Fruit fly (Drosophila melanogaster) whole organism, embryonic: ENCODE data around the gene Vha16-2.
A peak's percentile ranks its signal among the peaks of the same experiment; 100 is the strongest.

Experiments
- Asciz ChIP-seq: fragments of 200-800 bp; sonication (Bioruptor generic); optimal IDR thresholded peaks from 2 replicates; lab custom pipeline; 2017; ENCODE audit warnings: missing biosample characterization, mild to moderate bottlenecking, missing genetic modification characterization, missing genetic modification reagents
- B-H2 ChIP-seq: fragments of 200-800 bp; sonication (Bioruptor generic); optimal IDR thresholded peaks from 2 replicates; lab custom pipeline; 2018; ENCODE audit warnings: missing biosample characterization, mild to moderate bottlenecking, missing genetic modification characterization
- CG1233 ChIP-seq: fragments of 200-800 bp; sonication (Bioruptor generic); optimal IDR thresholded peaks from 4 replicates; lab custom pipeline; 2018; ENCODE audit warnings: missing biosample characterization, mild to moderate bottlenecking, missing genetic modification characterization
- CG12659 ChIP-seq: fragments of 200-800 bp; sonication (Bioruptor generic); optimal IDR thresholded peaks from 3 replicates; lab custom pipeline; 2017; ENCODE audit warnings: mild to moderate bottlenecking, missing biosample characterization, missing genetic modification reagents, missing genetic modification characterization
- CG15011 ChIP-seq: fragments of 200-800 bp; sonication (Bioruptor generic); optimal IDR thresholded peaks from 3 replicates; lab custom pipeline; 2018; ENCODE audit warnings: missing biosample characterization, mild to moderate bottlenecking, missing genetic modification characterization
- CG15073 ChIP-seq: fragments of 200-800 bp; sonication (Bioruptor generic); optimal IDR thresholded peaks from 2 replicates; lab custom pipeline; 2016; ENCODE audit warnings: missing biosample characterization, missing genetic modification characterization
- CG1529 ChIP-seq: fragments of 200-800 bp; sonication (Bioruptor generic); optimal IDR thresholded peaks from 3 replicates; lab custom pipeline; 2018; ENCODE audit warnings: missing biosample characterization, missing genetic modification characterization
- CG15479 ChIP-seq: fragments of 200-800 bp; sonication (Bioruptor generic); optimal IDR thresholded peaks from 3 replicates; lab custom pipeline; 2019; ENCODE audit warnings: missing biosample characterization, mild to moderate bottlenecking, missing genetic modification characterization, moderate library complexity
- CG17912 ChIP-seq: fragments of 200-800 bp; sonication (Bioruptor generic); optimal IDR thresholded peaks from 2 replicates; lab custom pipeline; 2018; ENCODE audit warnings: missing biosample characterization, mild to moderate bottlenecking, missing genetic modification characterization
- CG18476 ChIP-seq: fragments of 200-800 bp; sonication (Bioruptor generic); optimal IDR thresholded peaks from 2 replicates; lab custom pipeline; 2016; ENCODE audit warnings: missing biosample characterization, mild to moderate bottlenecking, missing genetic modification characterization
- CG18619 ChIP-seq: fragments of 200-800 bp; sonication (Bioruptor generic); optimal IDR thresholded peaks from 3 replicates; lab custom pipeline; 2017; ENCODE audit warnings: missing biosample characterization, mild to moderate bottlenecking, missing genetic modification characterization
- CG32767 ChIP-seq: fragments of 200-800 bp; sonication (Bioruptor generic); IDR thresholded peaks from 2 replicates; pipeline ENCODE4 v1.3.6; 2022; ENCODE audit warnings: missing biosample characterization, missing genetic modification characterization
- CG33213 ChIP-seq: fragments of 200-800 bp; sonication (Bioruptor generic); optimal IDR thresholded peaks from 3 replicates; lab custom pipeline; 2016; ENCODE audit warnings: missing biosample characterization, missing genetic modification characterization
- CG42726 ChIP-seq: fragments of 200-800 bp; sonication (Bioruptor generic); IDR thresholded peaks from 2 replicates; pipeline ENCODE4 v1.3.6; 2022; ENCODE audit warnings: missing biosample characterization, missing genetic modification characterization; ENCODE audit not compliant: partially characterized antibody
- CG4328 ChIP-seq: fragments of 200-800 bp; sonication (Bioruptor generic); optimal IDR thresholded peaks from 3 replicates; lab custom pipeline; 2017; ENCODE audit warnings: missing biosample characterization, missing genetic modification reagents, missing genetic modification characterization
- CG6654 ChIP-seq: fragments of 200-800 bp; sonication (Bioruptor generic); optimal IDR thresholded peaks from 2 replicates; lab custom pipeline; 2017; ENCODE audit warnings: missing biosample characterization, mild to moderate bottlenecking, missing genetic modification characterization
- CG8359 ChIP-seq: fragments of 200-800 bp; sonication (Bioruptor generic); optimal IDR thresholded peaks from 2 replicates; lab custom pipeline; 2017; ENCODE audit warnings: missing biosample characterization, mild to moderate bottlenecking, missing genetic modification characterization, borderline replicate concordance
- CG9437 ChIP-seq: fragments of 200-800 bp; sonication (Bioruptor generic); optimal IDR thresholded peaks from 2 replicates; lab custom pipeline; 2018; ENCODE audit warnings: missing biosample characterization, mild to moderate bottlenecking, missing genetic modification characterization
- Hr51 ChIP-seq, 2 experiments: fragments of 200-800 bp; sonication (Bioruptor generic); optimal IDR thresholded peaks; 2 replicates in 1 of 2; 3 replicates in 1 of 2; lab custom pipeline; 2016 to 2018; ENCODE audit warnings: missing biosample characterization in 2 of 2, missing genetic modification characterization in 2 of 2, mild to moderate bottlenecking in 1 of 2, moderate library complexity in 1 of 2
- Hr78 ChIP-seq, 2 experiments: fragments of 200-800 bp in 1 of 2; fragments of >200 bp in 1 of 2; sonication (Bioruptor generic) in 1 of 2; optimal IDR thresholded peaks; 2 replicates each; lab custom pipeline; 2017 to 2019; ENCODE audit warnings: missing biosample characterization in 2 of 2, missing genetic modification characterization in 2 of 2, mild to moderate bottlenecking in 1 of 2, moderate library complexity in 1 of 2
- MTF-1 ChIP-seq: fragments of 200-800 bp; sonication (Bioruptor generic); optimal IDR thresholded peaks from 2 replicates; lab custom pipeline; 2018; ENCODE audit warnings: missing biosample characterization, mild to moderate bottlenecking, missing genetic modification characterization, borderline replicate concordance
- Ravus ChIP-seq: fragments of 200-800 bp; sonication (Bioruptor generic); IDR thresholded peaks from 2 replicates; pipeline ENCODE4 v1.3.6; 2022; ENCODE audit warnings: missing biosample characterization, missing genetic modification characterization
- Sry-δ ChIP-seq: fragments of 200-800 bp; sonication (Bioruptor generic); optimal IDR thresholded peaks from 2 replicates; lab custom pipeline; 2016; ENCODE audit warnings: missing biosample characterization, missing genetic modification characterization
- Ssrp ChIP-seq: fragments of 200-800 bp; sonication (Bioruptor generic); optimal IDR thresholded peaks from 2 replicates; lab custom pipeline; 2018; ENCODE audit warnings: missing biosample characterization, mild to moderate bottlenecking, missing genetic modification characterization, moderate library complexity
- Xrp1 ChIP-seq: fragments of 200-800 bp; sonication (Bioruptor generic); IDR thresholded peaks from 2 replicates; pipeline ENCODE4 v1.3.6; 2022; ENCODE audit warnings: missing biosample characterization, missing genetic modification characterization
- abd-A ChIP-seq: fragments of 200-800 bp; sonication (Bioruptor generic); optimal IDR thresholded peaks from 3 replicates; lab custom pipeline; 2019; ENCODE audit warnings: missing biosample characterization, mild to moderate bottlenecking, missing genetic modification characterization, moderate library complexity
- ac ChIP-seq: fragments of 200-800 bp; sonication (Bioruptor generic); optimal IDR thresholded peaks from 3 replicates; lab custom pipeline; 2017; ENCODE audit warnings: missing biosample characterization, mild to moderate bottlenecking, missing genetic modification characterization
- bowl ChIP-seq: fragments of 200-800 bp; sonication (Bioruptor generic); IDR thresholded peaks from 2 replicates; pipeline ENCODE4 v1.3.6; 2022; ENCODE audit warnings: missing biosample characterization, missing genetic modification characterization
- bsh ChIP-seq, 2 experiments: fragments of 200-800 bp; sonication (Bioruptor generic); optimal IDR thresholded peaks; 2 replicates each; lab custom pipeline; 2017 to 2018; ENCODE audit warnings: mild to moderate bottlenecking in 2 of 2, missing biosample characterization in 2 of 2, missing genetic modification characterization in 2 of 2, moderate library complexity in 1 of 2
- disco-r ChIP-seq: fragments of 200-800 bp; sonication (Bioruptor generic); optimal IDR thresholded peaks from 2 replicates; lab custom pipeline; 2016; ENCODE audit warnings: missing biosample characterization, missing genetic modification characterization
- en ChIP-seq: fragments of 200-800 bp; sonication (Bioruptor generic); optimal IDR thresholded peaks from 2 replicates; lab custom pipeline; 2016; ENCODE audit warnings: missing biosample characterization, missing genetic modification characterization
- fd102C ChIP-seq: fragments of 200-800 bp; sonication (Bioruptor generic); optimal IDR thresholded peaks from 2 replicates; lab custom pipeline; 2018; ENCODE audit warnings: missing biosample characterization, mild to moderate bottlenecking, missing genetic modification characterization, moderate library complexity
- gem ChIP-seq: fragments of 200-800 bp; sonication (Bioruptor generic); optimal IDR thresholded peaks from 2 replicates; lab custom pipeline; 2019; ENCODE audit warnings: missing biosample characterization, mild to moderate bottlenecking, missing genetic modification characterization, moderate library complexity
- grn ChIP-seq: fragments of 200-800 bp; sonication (Bioruptor generic); optimal IDR thresholded peaks from 3 replicates; lab custom pipeline; 2017; ENCODE audit warnings: missing biosample characterization, missing genetic modification characterization
- gt ChIP-seq: fragments of 200-800 bp; sonication (Bioruptor generic); IDR thresholded peaks from 2 replicates; pipeline ENCODE4 v1.3.6; 2022; ENCODE audit warnings: missing biosample characterization, missing genetic modification characterization
- inv ChIP-seq: fragments of 200-800 bp; sonication (Bioruptor generic); IDR thresholded peaks from 2 replicates; pipeline ENCODE4 v1.3.6; 2022; ENCODE audit warnings: missing biosample characterization, missing genetic modification characterization; ENCODE audit not compliant: partially characterized antibody
- luna ChIP-seq: fragments of 200-800 bp; sonication (Bioruptor generic); optimal IDR thresholded peaks from 2 replicates; lab custom pipeline; 2016; ENCODE audit warnings: missing biosample characterization, missing genetic modification characterization
- maf-S ChIP-seq: fragments of 200-800 bp; sonication (Bioruptor generic); optimal IDR thresholded peaks from 2 replicates; lab custom pipeline; 2016; ENCODE audit warnings: missing biosample characterization, missing genetic modification characterization
- pan ChIP-seq, 4 experiments: fragments of >200 bp in 3 of 4; fragments of 200-800 bp in 1 of 4; sonication (Bioruptor generic) in 1 of 4; optimal IDR thresholded peaks in 3 of 4; IDR thresholded peaks in 1 of 4; 2 replicates each; pipeline versions ENCODE4 v1.3.6 to Lab custom; 2017 to 2022; ENCODE audit warnings: missing biosample characterization in 2 of 4, missing genetic modification characterization in 2 of 4, mixed read lengths in 1 of 4
- sc ChIP-seq, 3 experiments: fragments of >200 bp in 2 of 3; fragments of 200-800 bp in 1 of 3; sonication (Bioruptor generic) in 1 of 3; optimal IDR thresholded peaks; 2 replicates in 2 of 3; 3 replicates in 1 of 3; lab custom pipeline; 2017; ENCODE audit warnings: mild to moderate bottlenecking in 1 of 3, missing biosample characterization in 1 of 3, missing genetic modification characterization in 1 of 3, missing genetic modification reagents in 1 of 3
- sima ChIP-seq: fragments of 200-800 bp; sonication (Bioruptor generic); optimal IDR thresholded peaks from 2 replicates; lab custom pipeline; 2016; ENCODE audit warnings: missing biosample characterization, missing genetic modification characterization
- so ChIP-seq: fragments of 200-800 bp; sonication (Bioruptor generic); IDR thresholded peaks from 3 replicates; pipeline ENCODE4 v1.3.6; 2022; ENCODE audit warnings: missing biosample characterization, missing genetic modification characterization
- stwl ChIP-seq: fragments of 200-800 bp; sonication (Bioruptor generic); optimal IDR thresholded peaks from 3 replicates; lab custom pipeline; 2018; ENCODE audit warnings: missing biosample characterization, mild to moderate bottlenecking, missing genetic modification characterization, moderate library complexity
- tap ChIP-seq: fragments of 200-800 bp; optimal IDR thresholded peaks from 3 replicates; lab custom pipeline; 2019; ENCODE audit warnings: missing biosample characterization, mild to moderate bottlenecking, missing genetic modification characterization, moderate library complexity
- zfh1 ChIP-seq: fragments of 200-800 bp; sonication (Bioruptor generic); IDR thresholded peaks from 3 replicates; pipeline ENCODE4 v1.3.6; 2022; ENCODE audit warnings: missing biosample characterization, missing genetic modification characterization

Vha16-2 gene

dm6 chr3L:11491874-11492268 is 17.1 kb downstream of the Vha16-2 start (continued):
- TF ChIP-seq sc (optimal IDR thresholded peaks at IDR 0.05; lab: Kevin White, UChicago) (no peak), sc (GFP tag; optimal IDR thresholded peaks at IDR 0.05; lab: Kevin White, UChicago) (peak; percentile 44), Sry-δ (GFP tag; lab: Kevin White, UChicago) (no peak), bsh (GFP tag; optimal IDR thresholded peaks at IDR 0.05; lab: Kevin White, UChicago) (peak in 1 of 2 experiments; percentile 58), so (GFP tag; lab: Robert Waterston, UW) (0 out of 3 replicates have a peak, but pooled peaks have one; percentile 36), Ssrp (tag; lab: Kevin White, UChicago) (no peak), gem (tag; lab: Kevin White, UChicago) (peak; percentile 7), CG1529 (GFP tag; lab: Kevin White, UChicago) (peak; percentile 48), CG15073 (no peak), grn (GFP tag; lab: Kevin White, UChicago) (no peak), Ravus (no peak), CG12659 (GFP tag; lab: Kevin White, UChicago) (no peak), luna (GFP tag; lab: Kevin White, UChicago) (no peak), MTF-1 (peak; percentile 3), gt (GFP tag; lab: Robert Waterston, UW) (no peak), CG32767 (GFP tag; lab: Robert Waterston, UW) (no peak), tap (tag; lab: Kevin White, UChicago) (peak; percentile 21), CG18476 (GFP tag; lab: Kevin White, UChicago) (no peak), CG42726 (no peak), zfh1 (GFP tag; lab: Robert Waterston, UW) (peak; percentile 47; the same call in 1 of the 3 replicates), ac (GFP tag; lab: Kevin White, UChicago) (peak; percentile 12), CG15479 (GFP tag; lab: Kevin White, UChicago) (peak; percentile 13), inv (no peak), disco-r (GFP tag; lab: Kevin White, UChicago) (no peak), en (GFP tag; lab: Kevin White, UChicago) (no peak), CG4328 (no peak), CG33213 (no peak), CG6654 (GFP tag; lab: Kevin White, UChicago) (no peak), stwl (tag; lab: Kevin White, UChicago) (no peak), CG8359 (GFP tag; lab: Kevin White, UChicago) (peak; percentile 15), CG15011 (no peak), CG17912 (GFP tag; lab: Kevin White, UChicago) (no peak), Asciz (GFP tag; lab: Kevin White, UChicago) (peak; percentile 51), Xrp1 (peak; percentile 48), Hr78 (GFP tag; optimal IDR thresholded peaks at IDR 0.05; lab: Kevin White, UChicago) (no peak), CG9437 (GFP tag; lab: Kevin White, UChicago) (no peak), sima (no peak), CG18619 (no peak), pan (optimal IDR thresholded peaks at IDR 0.05; lab: Kevin White, UChicago) (no peak), pan (GFP tag; optimal IDR thresholded peaks at IDR 0.05 in 1 of 2, IDR thresholded peaks at IDR 0.05 in 1 of 2) (no peak), maf-S (no peak), abd-A (tag; lab: Kevin White, UChicago) (no peak), B-H2 (GFP tag; lab: Kevin White, UChicago) (no peak), CG1233 (GFP tag; lab: Kevin White, UChicago) (peak; percentile 42), fd102C (no peak), Hr51 (GFP tag; optimal IDR thresholded peaks at IDR 0.05; lab: Kevin White, UChicago) (no peak), bowl (no peak)
